Worm (Caenorhabditis elegans) whole organism, young adult: Measurements from ENCODE around the gene abts-4.

Experiments
- F22D6.2 ChIP-seq: sonication (generic microtip); optimal IDR thresholded peaks from 2 replicates; lab custom pipeline; 2016; ENCODE audit warnings: mild to moderate bottlenecking, missing genetic modification characterization, missing compliant biosample characterization
- Y79H2A.3 ChIP-seq: fragments of 200-800 bp; sonication (Bioruptor generic); conservative IDR thresholded peaks from 2 replicates; pipeline ENCODE4 v1.3.6; 2022; ENCODE audit warnings: missing genetic modification reagents, missing genetic modification characterization, missing compliant biosample characterization
- aptf-3 ChIP-seq: fragments of 200-800 bp; sonication (Bioruptor generic); IDR thresholded peaks from 2 replicates; pipeline ENCODE4 v1.3.6; 2022; ENCODE audit warnings: missing genetic modification characterization, missing compliant biosample characterization
- snpc-4 ChIP-seq, 5 experiments: fragments of 150-350 bp in 1 of 5; sonication (generic microtip) in 4 of 5; optimal IDR thresholded peaks; 2 replicates each; lab custom pipeline; 2014 to 2018; ENCODE audit warnings: missing genetic modification characterization in 5 of 5, missing biosample characterization in 3 of 5, antibody characterized with exemption in 2 of 5, mild to moderate bottlenecking in 2 of 5, missing compliant biosample characterization in 2 of 5, missing genotype in 2 of 5, moderate library complexity in 2 of 5, missing genetic modification reagents in 1 of 5
- tbp1 ChIP-seq: fragments of 200-800 bp; sonication (Bioruptor generic); optimal IDR thresholded peaks from 2 replicates; lab custom pipeline; 2018; ENCODE audit warnings: mild to moderate bottlenecking, missing genetic modification characterization, missing compliant biosample characterization
- unc-62 ChIP-seq: fragments of 150-350 bp; optimal IDR thresholded peaks from 2 replicates; lab custom pipeline; 2014; ENCODE audit warnings: missing biosample characterization, missing genetic modification reagents, missing genetic modification characterization

DNA sequence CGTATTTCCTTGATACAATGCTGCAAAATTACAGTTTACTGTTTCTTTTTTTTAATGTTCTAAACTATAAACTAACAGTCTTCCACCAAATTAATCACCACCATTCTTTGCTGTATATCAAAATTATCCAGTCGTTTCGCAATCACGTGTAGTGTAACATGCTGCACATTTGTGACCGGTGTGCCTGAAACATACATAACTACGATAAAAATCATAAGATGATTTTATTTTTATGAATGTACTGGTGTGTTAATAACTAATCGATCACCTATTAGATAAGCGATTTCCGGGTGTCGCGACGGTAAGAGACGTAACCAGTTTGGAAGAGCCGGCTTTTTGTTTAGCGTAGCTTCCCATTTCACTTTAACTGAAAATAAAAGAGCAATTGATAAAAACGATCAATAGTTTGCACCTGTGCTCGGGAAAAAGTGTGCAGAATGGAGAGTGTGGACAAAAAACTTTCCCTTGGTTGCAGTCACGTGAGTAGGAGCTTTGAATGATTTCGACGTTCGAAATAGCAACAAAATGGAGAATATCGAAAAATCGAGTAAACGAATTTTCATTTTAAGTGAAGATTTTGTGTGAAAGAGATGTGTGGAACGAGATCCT lies 27.5 kb upstream of the abts-4 start, which contains the start of gene sgca-1:
- TF ChIP-seq snpc-4 (GFP tag; optimal IDR thresholded peaks at IDR 0.05; lab: Kevin White, UChicago) (no peak), snpc-4 (tag; optimal IDR thresholded peaks at IDR 0.05; lab: Kevin White, UChicago) (no peak), unc-62 (GFP tag; lab: Kevin White, UChicago) (no peak), Y79H2A.3 (GFP tag; lab: Robert Waterston, UW) (no peak), tbp1 (GFP tag; lab: Kevin White, UChicago) (no peak), aptf-3 (GFP tag; lab: Robert Waterston, UW) (no peak), F22D6.2 (tag; lab: Kevin White, UChicago) (no peak)
